Worm (Caenorhabditis elegans): ENCODE data around the gene dhhc-4.

DNA sequence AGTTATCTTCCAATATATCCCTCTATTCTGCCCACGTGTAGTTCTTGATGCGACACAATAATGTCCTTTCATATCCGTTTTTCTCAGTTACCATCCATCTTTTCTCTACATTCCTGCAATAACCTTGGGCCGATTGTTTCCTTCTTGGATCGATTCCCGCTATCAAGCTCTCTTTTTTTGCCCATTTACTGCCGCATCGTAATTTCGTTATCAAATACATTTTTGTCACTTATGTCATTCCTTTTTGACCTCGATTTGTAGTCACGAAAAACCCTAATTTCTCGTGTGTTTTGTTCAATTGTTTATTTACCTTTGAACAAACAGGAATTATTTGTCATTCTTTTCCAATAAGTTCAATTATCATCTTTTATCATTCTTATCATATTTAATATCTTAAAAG lies 17.6 kb downstream of the dhhc-4 start:
- TF ChIP-seq him-1 (tag; optimal IDR thresholded peaks at IDR 0.05), result no peak
- no peak for TF ChIP-seq dao-5 (tag; optimal IDR thresholded peaks at IDR 0.05)
- no peak for TF ChIP-seq W03F9.2 (tag; optimal IDR thresholded peaks at IDR 0.05)
